Fruit fly (Drosophila melanogaster): Measurements from ENCODE around the gene fws.
A peak's percentile ranks its signal among the peaks of the same experiment; 100 is the strongest.

fws gene

dm6 chr2L:17429788-17430587, 50.8 kb downstream of the fws start (continued):
- peak; percentile 81; the same call in 2 of the 3 replicates for TF ChIP-seq gce (GFP tag; IDR thresholded peaks at IDR 0.05)
- TF ChIP-seq CG18619 (GFP tag; optimal IDR thresholded peaks at IDR 0.05) = peak; percentile 79
- no peak for TF ChIP-seq CG33213 (GFP tag; optimal IDR thresholded peaks at IDR 0.05)
- no peak for TF ChIP-seq CG7963 (GFP tag; IDR thresholded peaks at IDR 0.05; ENCODE audit: partially characterized antibody)
- TF ChIP-seq gcm (GFP tag; optimal IDR thresholded peaks at IDR 0.05) = peak; percentile 97
- peak; percentile 91 for TF ChIP-seq CG3726 (GFP tag; IDR thresholded peaks at IDR 0.05)
- no peak for TF ChIP-seq her (GFP tag; optimal IDR thresholded peaks at IDR 0.05)
- peak; percentile 25 for TF ChIP-seq Hey (tag; optimal IDR thresholded peaks at IDR 0.05)
- no peak for TF ChIP-seq Sin3A (optimal IDR thresholded peaks at IDR 0.05)
- TF ChIP-seq CG11085 (GFP tag; IDR thresholded peaks at IDR 0.05) = peak; percentile 82
- TF ChIP-seq fd96Cb (tag; optimal IDR thresholded peaks at IDR 0.05) = peak; percentile 99
- TF ChIP-seq bbx (GFP tag; IDR thresholded peaks at IDR 0.05; ENCODE audit: partially characterized antibody) = no peak
- TF ChIP-seq pb (GFP tag; optimal IDR thresholded peaks at IDR 0.05) = peak; percentile 38
- peak; percentile 88 for TF ChIP-seq Chrac-16 (GFP tag; optimal IDR thresholded peaks at IDR 0.05)
- TF ChIP-seq jing (GFP tag; optimal IDR thresholded peaks at IDR 0.05) = peak; percentile 53
- no peak for TF ChIP-seq Dp (GFP tag; optimal IDR thresholded peaks at IDR 0.05)
- no peak for TF ChIP-seq Dref (GFP tag; IDR thresholded peaks at IDR 0.05)
- peak; percentile 91 for TF ChIP-seq scrt (GFP tag; optimal IDR thresholded peaks at IDR 0.05)
- TF ChIP-seq luna (GFP tag; optimal IDR thresholded peaks at IDR 0.05) = no peak
- peak; percentile 20 for TF ChIP-seq CG1603 (tag; optimal IDR thresholded peaks at IDR 0.05)
- peak; percentile 97 for TF ChIP-seq nerfin-1 (tag; optimal IDR thresholded peaks at IDR 0.05)
- no peak for TF ChIP-seq fd102C (GFP tag; optimal IDR thresholded peaks at IDR 0.05)
- no peak for TF ChIP-seq Tbp (GFP tag; optimal IDR thresholded peaks at IDR 0.05)
- peak; percentile 81 for TF ChIP-seq fd3F (GFP tag; optimal IDR thresholded peaks at IDR 0.05)
- peak; percentile 94 for TF ChIP-seq lmd (GFP tag; IDR thresholded peaks at IDR 0.05)
- TF ChIP-seq onecut (GFP tag; IDR thresholded peaks at IDR 0.05) = peak; percentile 63
- TF ChIP-seq eyg (GFP tag; optimal IDR thresholded peaks at IDR 0.05) = peak; percentile 11
- TF ChIP-seq ara (GFP tag; IDR thresholded peaks at IDR 0.05) = peak; percentile 84; the same call in 1 of the 2 replicates
- peak; percentile 92 for TF ChIP-seq CG13775 (GFP tag; optimal IDR thresholded peaks at IDR 0.05)
- peak; percentile 94 for TF ChIP-seq Ada2b (GFP tag; IDR thresholded peaks at IDR 0.05)
- TF ChIP-seq oc (tag; optimal IDR thresholded peaks at IDR 0.05) = peak; percentile 53
- peak; percentile 87 for TF ChIP-seq CG32532 (GFP tag; IDR thresholded peaks at IDR 0.05)
- TF ChIP-seq CG11723 (GFP tag; optimal IDR thresholded peaks at IDR 0.05) = peak; percentile 86
- TF ChIP-seq CG42726 (GFP tag; IDR thresholded peaks at IDR 0.05; ENCODE audit: partially characterized antibody) = no peak
- TF ChIP-seq Max (GFP tag; optimal IDR thresholded peaks at IDR 0.05) = peak; percentile 9
- no peak for TF ChIP-seq CG15479 (GFP tag; optimal IDR thresholded peaks at IDR 0.05)
- peak; percentile 56 for TF ChIP-seq mam (GFP tag; optimal IDR thresholded peaks at IDR 0.05)
- TF ChIP-seq dimm (GFP tag; IDR thresholded peaks at IDR 0.05) = peak; percentile 71
- TF ChIP-seq CG31441 (GFP tag; IDR thresholded peaks at IDR 0.05) = peak; percentile 100
- TF ChIP-seq sr (GFP tag; IDR thresholded peaks at IDR 0.05) = no peak; the same call in 2 of the 3 replicates
- no peak for TF ChIP-seq Antp (GFP tag; optimal IDR thresholded peaks at IDR 0.05)
- TF ChIP-seq peb (GFP tag; IDR thresholded peaks at IDR 0.05) = peak; percentile 92
- TF ChIP-seq Ets97D (GFP tag; optimal IDR thresholded peaks at IDR 0.05) = no peak
- peak in 1 of 2 experiments; percentile 96 for TF ChIP-seq Hr78 (GFP tag; optimal IDR thresholded peaks at IDR 0.05)
- no peak for TF ChIP-seq pfk (GFP tag; optimal IDR thresholded peaks at IDR 0.05)
- peak in 1 of 2 experiments; percentile 67 for TF ChIP-seq Eip74EF (GFP tag; optimal IDR thresholded peaks at IDR 0.05)
- peak; percentile 94 for TF ChIP-seq trem (tag; optimal IDR thresholded peaks at IDR 0.05)
- peak; percentile 71 for TF ChIP-seq Xbp1 (GFP tag; optimal IDR thresholded peaks at IDR 0.05)
- TF ChIP-seq corto (GFP tag; optimal IDR thresholded peaks at IDR 0.05) = peak; percentile 48

Data from whole organism, embryonic.